Fruit fly (Drosophila melanogaster): ENCODE data around the gene Uros1.

Gene Uros1

dm6 chrX:8894315-8895017 is 5.6 kb downstream of the Uros1 start (continued):
- TF ChIP-seq psq (GFP tag; optimal IDR thresholded peaks at IDR 0.05) (peak; percentile 34), oc (tag; optimal IDR thresholded peaks at IDR 0.05) (peak; percentile 90), Sin3A (optimal IDR thresholded peaks at IDR 0.05) (no peak), Atf3 (GFP tag; optimal IDR thresholded peaks at IDR 0.05) (peak; percentile 50), prd (optimal IDR thresholded peaks at IDR 0.05) (no peak), prd (GFP tag; IDR thresholded peaks at IDR 0.05) (peak; percentile 76; the same call in 2 of the 3 replicates), CG15269 (tag; optimal IDR thresholded peaks at IDR 0.05) (peak; percentile 79), vfl (GFP tag; optimal IDR thresholded peaks at IDR 0.05) (no peak), gcm2 (GFP tag; optimal IDR thresholded peaks at IDR 0.05) (peak; percentile 20), E2f2 (GFP tag; IDR thresholded peaks at IDR 0.05) (peak; percentile 53), Ravus (GFP tag; IDR thresholded peaks at IDR 0.05) (peak; percentile 25), CG10565 (GFP tag; optimal IDR thresholded peaks at IDR 0.05) (no peak), Mrtf (GFP tag; IDR thresholded peaks at IDR 0.05) (peak; percentile 61; the same call in 2 of the 3 replicates), Sry-δ (GFP tag; optimal IDR thresholded peaks at IDR 0.05) (peak; percentile 11), CG10209 (GFP tag; optimal IDR thresholded peaks at IDR 0.05) (peak; percentile 71), Sox102F (GFP tag; optimal IDR thresholded peaks at IDR 0.05) (peak; percentile 92), CG7372 (GFP tag; IDR thresholded peaks at IDR 0.05) (peak; percentile 56; the same call in 1 of the 2 replicates), CG7357 (GFP tag; IDR thresholded peaks at IDR 0.05) (no peak; the same call in 2 of the 3 replicates), CG5953 (GFP tag; IDR thresholded peaks at IDR 0.05) (peak; percentile 66), bbx (GFP tag; IDR thresholded peaks at IDR 0.05; ENCODE audit: partially characterized antibody) (no peak), CG1233 (GFP tag; optimal IDR thresholded peaks at IDR 0.05) (peak; percentile 62), disco-r (GFP tag; optimal IDR thresholded peaks at IDR 0.05) (no peak), CG30020 (tag; optimal IDR thresholded peaks at IDR 0.05) (peak; percentile 19), CG5180 (GFP tag; optimal IDR thresholded peaks at IDR 0.05) (peak; percentile 72), CG17328 (GFP tag; IDR thresholded peaks at IDR 0.05) (peak; percentile 85), Nf-YC (tag; optimal IDR thresholded peaks at IDR 0.05) (peak; percentile 23), CG2202 (tag; optimal IDR thresholded peaks at IDR 0.05) (peak; percentile 68), CG12236 (GFP tag; optimal IDR thresholded peaks at IDR 0.05) (peak; percentile 39), Dip3 (GFP tag; optimal IDR thresholded peaks at IDR 0.05) (peak; percentile 43), CG11560 (tag; IDR thresholded peaks at IDR 0.05) (no peak), ash1 (GFP tag; optimal IDR thresholded peaks at IDR 0.05) (no peak), wdn (GFP tag; IDR thresholded peaks at IDR 0.05) (peak; percentile 21; the same call in 1 of the 2 replicates), CG30431 (GFP tag; optimal IDR thresholded peaks at IDR 0.05) (peak; percentile 64), CG6683 (GFP tag; optimal IDR thresholded peaks at IDR 0.05) (peak; percentile 49), CG9215 (GFP tag; IDR thresholded peaks at IDR 0.05) (0 out of 2 replicates have a peak, but pooled peaks have one; percentile 16), Hmx (GFP tag; optimal IDR thresholded peaks at IDR 0.05) (peak; percentile 33), gt (GFP tag; IDR thresholded peaks at IDR 0.05) (peak; percentile 59; the same call in 1 of the 2 replicates), eyg (GFP tag; optimal IDR thresholded peaks at IDR 0.05) (peak; percentile 8), yki (optimal IDR thresholded peaks at IDR 0.05) (no peak), cad (GFP tag; optimal IDR thresholded peaks at IDR 0.05) (no peak), dm (GFP tag; optimal IDR thresholded peaks at IDR 0.05) (peak; percentile 67), CG9817 (tag; optimal IDR thresholded peaks at IDR 0.05) (peak; percentile 44), Camta (GFP tag; optimal IDR thresholded peaks at IDR 0.05) (peak; percentile 61), tgo (GFP tag; IDR thresholded peaks at IDR 0.05) (peak; percentile 56), amos (GFP tag; IDR thresholded peaks at IDR 0.05; ENCODE audit: partially characterized antibody) (no peak), sens (GFP tag) (peak; percentile 96), HLH3B (GFP tag; IDR thresholded peaks at IDR 0.05) (peak; percentile 74), crp (GFP tag; optimal IDR thresholded peaks at IDR 0.05) (peak in 1 of 2 experiments; percentile 9), crc (GFP tag; optimal IDR thresholded peaks at IDR 0.05) (peak; percentile 50), CG2875 (GFP tag; optimal IDR thresholded peaks at IDR 0.05) (peak; percentile 81), Neu2 (GFP tag; optimal IDR thresholded peaks at IDR 0.05; ENCODE audit: borderline replicate concordance) (no peak)

All from whole organism, embryonic.